Worm (Caenorhabditis elegans) whole organism, early embryonic: Measurements from ENCODE around the gene srab-17.

ENCODE experiments used
- B0310.2 ChIP-seq: sonication (generic microtip); optimal IDR thresholded peaks from 2 replicates; lab custom pipeline; 2016; ENCODE audit warnings: mild to moderate bottlenecking, missing genetic modification characterization, missing compliant biosample characterization
- aly-1 ChIP-seq: sonication (generic microtip); optimal IDR thresholded peaks from 2 replicates; lab custom pipeline; 2016; ENCODE audit warnings: missing genetic modification characterization, missing compliant biosample characterization
- ama-1 ChIP-seq: fragments of 150-350 bp; optimal IDR thresholded peaks from 2 replicates; lab custom pipeline; 2014
- ceh-13 ChIP-seq: fragments of 200-800 bp; sonication (Bioruptor generic); optimal IDR thresholded peaks from 2 replicates; lab custom pipeline; 2018; ENCODE audit warnings: mild to moderate bottlenecking, missing genetic modification characterization, missing compliant biosample characterization
- ceh-36 ChIP-seq: sonication (generic microtip); optimal IDR thresholded peaks from 2 replicates; lab custom pipeline; 2016; ENCODE audit warnings: missing genetic modification characterization, inconsistent platforms, missing compliant biosample characterization
- ets-7 ChIP-seq: sonication (generic microtip); optimal IDR thresholded peaks from 2 replicates; lab custom pipeline; 2016; ENCODE audit warnings: missing genotype, missing genetic modification characterization, missing compliant biosample characterization
- flt-1 ChIP-seq: fragments of 200-800 bp; sonication (Bioruptor generic); IDR thresholded peaks from 2 replicates; pipeline ENCODE4 v1.3.6; 2022; ENCODE audit warnings: missing genetic modification characterization, missing compliant biosample characterization
- hmg-4 ChIP-seq: fragments of 200-800 bp; sonication (Bioruptor generic); optimal IDR thresholded peaks from 2 replicates; lab custom pipeline; 2018; ENCODE audit warnings: mild to moderate bottlenecking, missing genetic modification characterization, missing compliant biosample characterization
- hnd-1 ChIP-seq: sonication (generic microtip); optimal IDR thresholded peaks from 2 replicates; lab custom pipeline; 2016; ENCODE audit warnings: missing genetic modification characterization, missing compliant biosample characterization
- pes-1 ChIP-seq: fragments of 200-800 bp; sonication (Bioruptor generic); IDR thresholded peaks from 2 replicates; pipeline ENCODE4 v1.3.6; 2022; ENCODE audit warnings: missing genetic modification reagents, missing genetic modification characterization, missing compliant biosample characterization
- scrt-1 ChIP-seq: fragments of 200-800 bp; sonication (Bioruptor generic); IDR thresholded peaks from 2 replicates; pipeline ENCODE4 v1.3.6; 2022; ENCODE audit warnings: missing genetic modification characterization, missing compliant biosample characterization
- sea-1 ChIP-seq: fragments of 200-800 bp; sonication (Bioruptor generic); conservative IDR thresholded peaks from 2 replicates; pipeline ENCODE4 v1.3.6; 2022; ENCODE audit warnings: missing genetic modification characterization, missing compliant biosample characterization
- tbx-11 ChIP-seq: fragments of 200-800 bp; sonication (Bioruptor generic); IDR thresholded peaks from 2 replicates; pipeline ENCODE4 v1.3.6; 2022; ENCODE audit warnings: missing genetic modification characterization, missing compliant biosample characterization
- tra-4 ChIP-seq: sonication (generic microtip); optimal IDR thresholded peaks from 2 replicates; lab custom pipeline; 2017; ENCODE audit warnings: missing genetic modification characterization, missing compliant biosample characterization

DNA sequence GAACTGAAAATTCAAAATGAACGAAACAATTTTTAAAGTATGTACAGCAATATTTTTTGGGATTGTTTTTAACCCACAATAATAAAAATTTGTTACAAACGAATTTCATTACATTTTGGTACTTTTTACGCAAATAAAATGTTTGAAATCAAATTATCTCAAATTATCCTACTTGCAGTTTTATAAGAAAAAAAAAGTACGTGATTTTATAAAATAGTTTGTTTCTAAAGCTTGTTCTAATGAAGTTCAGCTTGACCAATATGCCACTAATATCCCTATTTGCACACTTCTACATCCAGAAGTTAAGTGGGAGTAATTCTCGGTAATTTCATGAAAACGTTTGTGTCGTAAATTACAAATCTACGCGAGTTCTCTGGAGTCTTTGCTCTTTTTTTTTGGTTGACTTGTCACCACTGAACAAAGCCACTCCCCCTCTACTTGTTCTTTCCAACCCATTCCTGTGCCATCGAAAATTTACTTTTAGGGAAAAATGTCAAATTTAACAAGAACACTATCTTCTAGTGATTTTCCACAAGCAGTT is 24.8 kb downstream of the srab-17 start, which contains the start of gene sru-8:
- TF ChIP-seq scrt-1 (GFP tag; lab: Robert Waterston, UW) (no peak), tbx-11 (GFP tag; lab: Robert Waterston, UW) (no peak), tra-4 (tag; lab: Kevin White, UChicago) (no peak), ama-1 (lab: Kevin White, UChicago) (no peak), pes-1 (GFP tag; lab: Robert Waterston, UW) (no peak), ceh-13 (GFP tag; lab: Kevin White, UChicago) (no peak), flt-1 (no peak), B0310.2 (no peak), hnd-1 (tag; lab: Kevin White, UChicago) (no peak), sea-1 (GFP tag; lab: Robert Waterston, UW) (no peak), hmg-4 (GFP tag; lab: Kevin White, UChicago) (no peak), ceh-36 (tag; lab: Kevin White, UChicago) (no peak), ets-7 (no peak), aly-1 (tag; lab: Kevin White, UChicago) (no peak)
